Worm (Caenorhabditis elegans) whole organism, L2 larva: ENCODE data around the gene set-4.

ENCODE experiments used
- ZK546.5 ChIP-seq: sonication (generic microtip); optimal IDR thresholded peaks from 2 replicates; lab custom pipeline; 2017; ENCODE audit warnings: missing biosample characterization, missing genetic modification characterization
- egl-27 ChIP-seq: sonication (generic microtip); optimal IDR thresholded peaks from 3 replicates; lab custom pipeline; 2017; ENCODE audit warnings: missing biosample characterization, missing genetic modification reagents, missing genetic modification characterization
- lsy-2 ChIP-seq, 2 experiments: fragments of 150-350 bp in 1 of 2; sonication (generic microtip) in 1 of 2; optimal IDR thresholded peaks; 2 replicates each; lab custom pipeline; 2014 to 2017; ENCODE audit warnings: missing biosample characterization in 2 of 2, missing genetic modification characterization in 2 of 2
- nhr-12 ChIP-seq: fragments of 150-350 bp; optimal IDR thresholded peaks from 2 replicates; lab custom pipeline; 2014; ENCODE audit warnings: missing biosample characterization, missing genetic modification characterization
- nhr-237 ChIP-seq: fragments of 150-350 bp; optimal IDR thresholded peaks from 2 replicates; lab custom pipeline; 2014; ENCODE audit warnings: missing biosample characterization, missing genetic modification characterization
- snpc-4 ChIP-seq: fragments of 150-350 bp; optimal IDR thresholded peaks from 2 replicates; lab custom pipeline; 2014; ENCODE audit warnings: missing biosample characterization, missing genetic modification characterization
- unc-62 ChIP-seq: fragments of 150-350 bp; optimal IDR thresholded peaks from 2 replicates; lab custom pipeline; 2014; ENCODE audit warnings: missing biosample characterization, missing genetic modification reagents, missing genetic modification characterization
- ztf-11 ChIP-seq: sonication (generic microtip); optimal IDR thresholded peaks from 2 replicates; lab custom pipeline; 2017; ENCODE audit warnings: missing biosample characterization, missing genetic modification characterization
- ztf-4 ChIP-seq: fragments of 150-350 bp; optimal IDR thresholded peaks from 2 replicates; lab custom pipeline; 2014; ENCODE audit warnings: missing biosample characterization, missing genetic modification characterization

DNA sequence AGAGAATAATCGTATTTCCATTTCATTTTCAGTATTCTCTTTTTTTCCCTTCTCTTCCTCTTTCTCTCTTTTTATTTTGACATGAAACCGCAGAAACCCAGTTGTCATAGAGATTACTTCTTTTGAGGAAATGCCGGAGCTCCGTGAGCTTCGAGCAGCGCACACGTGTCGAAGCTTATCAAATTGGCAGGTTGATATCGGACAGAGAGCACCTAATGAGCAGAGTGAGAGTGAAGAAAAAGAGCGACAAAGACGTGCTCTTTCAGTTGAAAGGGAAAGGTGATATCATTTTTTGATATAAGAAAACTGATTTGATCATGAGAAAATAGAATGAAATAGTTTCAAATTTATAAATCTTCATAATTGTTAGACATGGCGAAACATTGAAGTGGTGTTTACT lies 4.2 kb upstream of the set-4 start, which contains the start of gene C32D5.14:
- TF ChIP-seq egl-27 = no peak
- no peak for TF ChIP-seq lsy-2 (tag; optimal IDR thresholded peaks at IDR 0.05; lab: Kevin White, UChicago)
- no peak for TF ChIP-seq ZK546.5
- no peak for TF ChIP-seq ztf-11 (tag; lab: Kevin White, UChicago)
- no peak for TF ChIP-seq ztf-4 (tag; lab: Kevin White, UChicago)
- TF ChIP-seq snpc-4 (tag; lab: Kevin White, UChicago) = no peak
- TF ChIP-seq unc-62 (GFP tag; lab: Kevin White, UChicago) = no peak
- TF ChIP-seq nhr-237 (tag; lab: Kevin White, UChicago) = no peak
- TF ChIP-seq nhr-12 (tag; lab: Kevin White, UChicago) = no peak
